Fruit fly (Drosophila melanogaster): ENCODE data around the gene TTLL6B.

The TTLL6B gene

dm6 chr3R:27274533-27275447, 24.0 kb upstream of the TTLL6B start, which contains the start of gene CG5938:
Gene CG5938, plus strand, starts transcription at chr3R:27274794.
- TF ChIP-seq pan (optimal IDR thresholded peaks at IDR 0.05), result no peak
- no peak for TF ChIP-seq EcR (GFP tag; optimal IDR thresholded peaks at IDR 0.05)
- TF ChIP-seq CG8478 (optimal IDR thresholded peaks at IDR 0.05), result no peak
- TF ChIP-seq Dll (optimal IDR thresholded peaks at IDR 0.05), result no peak
- no peak for TF ChIP-seq psq (optimal IDR thresholded peaks at IDR 0.05)
- no peak for TF ChIP-seq usp (GFP tag; optimal IDR thresholded peaks at IDR 0.05)

dm6 chr3R:27273118-27274062, 22.6 kb upstream of the TTLL6B start, which contains the start of gene CG5934:
Gene CG5934, plus strand, starts transcription at chr3R:27273705.
- TF ChIP-seq usp (GFP tag; optimal IDR thresholded peaks at IDR 0.05), result no peak
- no peak for TF ChIP-seq Dll (optimal IDR thresholded peaks at IDR 0.05)
- TF ChIP-seq pan (optimal IDR thresholded peaks at IDR 0.05), result no peak
- TF ChIP-seq psq (optimal IDR thresholded peaks at IDR 0.05), result no peak
- TF ChIP-seq EcR (GFP tag; optimal IDR thresholded peaks at IDR 0.05), result no peak
- TF ChIP-seq CG8478 (optimal IDR thresholded peaks at IDR 0.05), result no peak

dm6 chr3R:27272233-27272632, 21.4 kb upstream of the TTLL6B start:
- TF ChIP-seq Dll (optimal IDR thresholded peaks at IDR 0.05) (no peak), usp (GFP tag; optimal IDR thresholded peaks at IDR 0.05) (no peak), EcR (GFP tag; optimal IDR thresholded peaks at IDR 0.05) (no peak), pan (optimal IDR thresholded peaks at IDR 0.05) (no peak), CG8478 (optimal IDR thresholded peaks at IDR 0.05) (no peak), psq (optimal IDR thresholded peaks at IDR 0.05) (no peak)

- TF ChIP-seq psq (optimal IDR thresholded peaks at IDR 0.05), result no peak
- no peak for TF ChIP-seq Dll (optimal IDR thresholded peaks at IDR 0.05)
- TF ChIP-seq usp (GFP tag; optimal IDR thresholded peaks at IDR 0.05), result no peak
- no peak for TF ChIP-seq CG8478 (optimal IDR thresholded peaks at IDR 0.05)
- TF ChIP-seq EcR (GFP tag; optimal IDR thresholded peaks at IDR 0.05), result no peak
Observed at dm6 chr3R:27270379-27271266, 19.8 kb upstream of the TTLL6B start.

dm6 chr3R:27265330-27265729, 14.5 kb upstream of the TTLL6B start, which contains the start of the genes CG14262 and CG14260:
Gene CG14262, minus strand, starts transcription at chr3R:27265430.
Gene CG14260, plus strand, starts transcription at chr3R:27265457.
- no peak for TF ChIP-seq CG8478 (optimal IDR thresholded peaks at IDR 0.05)
- no peak for TF ChIP-seq Dll (optimal IDR thresholded peaks at IDR 0.05)
- no peak for TF ChIP-seq pan (optimal IDR thresholded peaks at IDR 0.05)
- TF ChIP-seq usp (GFP tag; optimal IDR thresholded peaks at IDR 0.05), result no peak
- TF ChIP-seq EcR (GFP tag; optimal IDR thresholded peaks at IDR 0.05), result no peak
- TF ChIP-seq psq (optimal IDR thresholded peaks at IDR 0.05), result no peak

- TF ChIP-seq CG8478 (optimal IDR thresholded peaks at IDR 0.05) (no peak), pan (optimal IDR thresholded peaks at IDR 0.05) (no peak), psq (optimal IDR thresholded peaks at IDR 0.05) (no peak), Dll (optimal IDR thresholded peaks at IDR 0.05) (peak; percentile 6), EcR (GFP tag; optimal IDR thresholded peaks at IDR 0.05) (no peak), usp (GFP tag; optimal IDR thresholded peaks at IDR 0.05) (no peak)
Observed at dm6 chr3R:27263434-27264215, 12.8 kb upstream of the TTLL6B start, which contains the start of gene woc. Gene woc, minus strand, starts transcription at chr3R:27264055.

dm6 chr3R:27253921-27254376, 3.1 kb upstream of the TTLL6B start:
- no peak for TF ChIP-seq EcR (GFP tag; optimal IDR thresholded peaks at IDR 0.05)

- TF ChIP-seq CG8478 (optimal IDR thresholded peaks at IDR 0.05), result no peak
- no peak for TF ChIP-seq EcR (GFP tag; optimal IDR thresholded peaks at IDR 0.05)
- no peak for TF ChIP-seq usp (GFP tag; optimal IDR thresholded peaks at IDR 0.05)
- TF ChIP-seq psq (optimal IDR thresholded peaks at IDR 0.05), result no peak
- no peak for TF ChIP-seq Dll (optimal IDR thresholded peaks at IDR 0.05)
- TF ChIP-seq pan (optimal IDR thresholded peaks at IDR 0.05), result no peak
Observed at dm6 chr3R:27253136-27253920, 2.5 kb upstream of the TTLL6B start, which contains the start of gene pll. Gene pll, minus strand, starts transcription at chr3R:27253182.

- TF ChIP-seq pan (optimal IDR thresholded peaks at IDR 0.05) (no peak), Dll (optimal IDR thresholded peaks at IDR 0.05) (no peak), EcR (GFP tag; optimal IDR thresholded peaks at IDR 0.05) (no peak), psq (optimal IDR thresholded peaks at IDR 0.05) (no peak), CG8478 (optimal IDR thresholded peaks at IDR 0.05) (no peak), usp (GFP tag; optimal IDR thresholded peaks at IDR 0.05) (no peak)
Observed at dm6 chr3R:27247892-27248291, 2.9 kb downstream of the TTLL6B start, which contains the start of gene CG5984. Gene CG5984, minus strand, starts transcription at chr3R:27247992.

Measured in whole organism.